Fruit fly (Drosophila melanogaster): ENCODE data around the gene CG14130.

The CG14130 gene

dm6 chr3L:11821723-11822445 is 6.6 kb downstream of the CG14130 start, which contains the start of the genes CG11597 and CG5946 (continued):
- TF ChIP-seq CG17829 (tag; optimal IDR thresholded peaks at IDR 0.05) (no peak), CG32772 (GFP tag; IDR thresholded peaks at IDR 0.05) (no peak), onecut (GFP tag; IDR thresholded peaks at IDR 0.05) (peak; percentile 45), MESR4 (GFP tag; optimal IDR thresholded peaks at IDR 0.05) (peak; percentile 10), kni (GFP tag; optimal IDR thresholded peaks at IDR 0.05) (no peak), dysf (GFP tag; IDR thresholded peaks at IDR 0.05) (no peak), odd (GFP tag; optimal IDR thresholded peaks at IDR 0.05) (no peak), Hr78 (GFP tag; optimal IDR thresholded peaks at IDR 0.05) (no peak), scrt (GFP tag; optimal IDR thresholded peaks at IDR 0.05) (no peak), CG13123 (GFP tag; optimal IDR thresholded peaks at IDR 0.05) (no peak), CG17912 (GFP tag; optimal IDR thresholded peaks at IDR 0.05) (no peak), kah (GFP tag; optimal IDR thresholded peaks at IDR 0.05) (no peak), lov (optimal IDR thresholded peaks at IDR 0.05) (no peak), lov (GFP tag; IDR thresholded peaks at IDR 0.05) (no peak), CG9932 (GFP tag; IDR thresholded peaks at IDR 0.05) (peak; percentile 63), CG13775 (GFP tag; optimal IDR thresholded peaks at IDR 0.05) (no peak), CG14860 (GFP tag; IDR thresholded peaks at IDR 0.05; ENCODE audit: partially characterized antibody) (no peak), NFAT (GFP tag; IDR thresholded peaks at IDR 0.05) (peak; percentile 35; the same call in 1 of the 2 replicates), lola (GFP tag; optimal IDR thresholded peaks at IDR 0.05) (no peak), CG5245 (GFP tag; optimal IDR thresholded peaks at IDR 0.05) (no peak), zen2 (GFP tag; IDR thresholded peaks at IDR 0.05; ENCODE audit: partially characterized antibody) (no peak), CG7928 (GFP tag; optimal IDR thresholded peaks at IDR 0.05) (peak; percentile 87), gro (GFP tag; optimal IDR thresholded peaks at IDR 0.05) (no peak), slp2 (GFP tag; optimal IDR thresholded peaks at IDR 0.05) (no peak), crc (GFP tag; optimal IDR thresholded peaks at IDR 0.05) (no peak), CG1024 (GFP tag; IDR thresholded peaks at IDR 0.05) (no peak), slbo (GFP tag; IDR thresholded peaks at IDR 0.05) (peak; percentile 60), Pdp1 (GFP tag; optimal IDR thresholded peaks at IDR 0.05) (peak in 1 of 2 experiments; percentile 97), D (optimal IDR thresholded peaks at IDR 0.05) (no peak), D (GFP tag; optimal IDR thresholded peaks at IDR 0.05) (no peak), CG16813 (GFP tag; IDR thresholded peaks at IDR 0.05; ENCODE audit: partially characterized antibody) (peak; percentile 19; the same call in 1 of the 3 replicates), YL-1 (GFP tag; optimal IDR thresholded peaks at IDR 0.05) (no peak), trh (GFP tag; optimal IDR thresholded peaks at IDR 0.05) (no peak), Neu2 (GFP tag; optimal IDR thresholded peaks at IDR 0.05; ENCODE audit: borderline replicate concordance) (no peak), Bteb2 (GFP tag; optimal IDR thresholded peaks at IDR 0.05) (no peak), Bdp1 (GFP tag; optimal IDR thresholded peaks at IDR 0.05) (no peak), CG4617 (GFP tag; optimal IDR thresholded peaks at IDR 0.05; ENCODE audit: borderline replicate concordance) (peak; percentile 11), sima (GFP tag; optimal IDR thresholded peaks at IDR 0.05) (no peak), B-H2 (GFP tag; optimal IDR thresholded peaks at IDR 0.05) (no peak), Dip3 (GFP tag; optimal IDR thresholded peaks at IDR 0.05) (no peak), wek (GFP tag; optimal IDR thresholded peaks at IDR 0.05) (peak; percentile 27), Abd-B (GFP tag; optimal IDR thresholded peaks at IDR 0.05) (no peak), Dll (GFP tag; IDR thresholded peaks at IDR 0.05; ENCODE audit: partially characterized antibody) (peak; percentile 65; the same call in 3 of the 4 replicates), en (GFP tag; optimal IDR thresholded peaks at IDR 0.05) (no peak), stwl (tag; optimal IDR thresholded peaks at IDR 0.05) (no peak), CG10366 (GFP tag; IDR thresholded peaks at IDR 0.05) (peak; percentile 33; the same call in 1 of the 2 replicates), CG11247 (GFP tag; IDR thresholded peaks at IDR 0.05) (no peak), dan (GFP tag; IDR thresholded peaks at IDR 0.05) (no peak), CG13296 (GFP tag; optimal IDR thresholded peaks at IDR 0.05) (no peak), stc (GFP tag; IDR thresholded peaks at IDR 0.05) (no peak)

All from whole organism, embryonic.